Fruit fly (Drosophila melanogaster): ENCODE results near the gene robo3.

robo3 gene

DNA sequence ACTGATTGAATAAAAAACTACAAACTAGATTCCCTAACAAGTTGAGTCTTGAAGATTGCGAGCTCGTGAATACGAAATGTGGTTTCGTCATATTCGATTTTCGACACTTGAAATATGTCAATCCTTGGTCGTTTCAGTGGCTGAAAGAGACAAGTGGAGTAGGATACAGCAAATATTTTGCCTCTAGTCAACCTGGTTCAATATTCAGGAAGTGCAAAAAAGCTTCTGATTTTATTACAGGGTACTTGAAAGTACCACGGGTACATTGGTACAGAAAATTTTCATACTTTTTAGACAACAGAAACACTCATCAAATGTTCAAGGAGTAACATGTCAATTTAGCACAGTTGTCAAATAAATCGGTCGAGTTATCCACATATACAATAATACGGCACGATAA, 77.6 kb downstream of the robo3 start, which contains the start of gene CG5440:
CG5440 (plus strand) TSS at position 301 of the 400 bp plus-strand sequence.
- no peak for TF ChIP-seq CG8478 (optimal IDR thresholded peaks at IDR 0.05)
- TF ChIP-seq CTCF (optimal IDR thresholded peaks at IDR 0.05), result no peak

DNA sequence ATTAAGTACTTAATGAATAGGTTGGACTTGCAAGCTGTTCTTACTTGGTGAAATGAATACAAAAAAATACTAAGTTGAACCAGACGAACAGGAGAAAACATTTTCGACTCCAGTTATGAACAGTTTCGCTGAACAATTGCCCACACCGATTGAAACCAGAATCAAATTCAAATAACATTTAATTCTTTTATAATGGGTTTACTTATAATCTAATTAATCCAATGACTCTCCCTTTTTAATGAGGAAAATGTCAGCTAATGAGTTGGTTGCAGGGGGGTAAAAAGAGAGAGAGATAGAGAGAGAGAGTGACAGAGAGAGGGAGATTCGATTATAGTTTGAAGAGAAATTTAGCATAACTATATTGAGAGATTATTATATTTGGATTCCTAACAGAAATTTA, 85.8 kb downstream of the robo3 start, which contains the start of gene CG33923:
CG33923 (minus strand) TSS at position 101 of the 400 bp plus-strand sequence.
- TF ChIP-seq CG8478 (optimal IDR thresholded peaks at IDR 0.05), result no peak
- no peak for TF ChIP-seq CTCF (optimal IDR thresholded peaks at IDR 0.05)

- no peak for TF ChIP-seq CTCF (optimal IDR thresholded peaks at IDR 0.05)
- TF ChIP-seq CG8478 (optimal IDR thresholded peaks at IDR 0.05), result no peak
Measured at dm6 chr2L:1344071-1344470, 87.9 kb downstream of the robo3 start, which contains the start of the genes CG33922 and Cdlc2. Gene CG33922, minus strand, starts transcription at chr2L:1344171. Gene Cdlc2, plus strand, starts transcription at chr2L:1344400.

- TF ChIP-seq CTCF (optimal IDR thresholded peaks at IDR 0.05) (peak; percentile 16 to 53), CG8478 (optimal IDR thresholded peaks at IDR 0.05) (no peak)
Measured at dm6 chr2L:1346034-1346433, 89.8 kb downstream of the robo3 start.
